Worm (Caenorhabditis elegans) whole organism, mixed stage, embryonic: ENCODE data around the gene oac-40.

ENCODE experiments used
- ceh-39 ChIP-seq: fragments of 150-350 bp; optimal IDR thresholded peaks from 2 replicates; lab custom pipeline; 2014; ENCODE audit warnings: missing biosample characterization, missing genetic modification characterization
- elt-3 ChIP-seq: fragments of 150-350 bp; optimal IDR thresholded peaks from 2 replicates; lab custom pipeline; 2014; ENCODE audit warnings: missing biosample characterization, missing genetic modification characterization
- lsy-2 ChIP-seq: fragments of 150-350 bp; optimal IDR thresholded peaks from 2 replicates; lab custom pipeline; 2014; ENCODE audit warnings: missing biosample characterization, missing genetic modification characterization
- snpc-4 ChIP-seq: fragments of 150-350 bp; optimal IDR thresholded peaks from 2 replicates; lab custom pipeline; 2014; ENCODE audit warnings: missing biosample characterization, missing genetic modification characterization
- unc-39 ChIP-seq: fragments of 150-350 bp; optimal IDR thresholded peaks from 2 replicates; lab custom pipeline; 2014; ENCODE audit warnings: missing biosample characterization, missing genetic modification characterization

DNA sequence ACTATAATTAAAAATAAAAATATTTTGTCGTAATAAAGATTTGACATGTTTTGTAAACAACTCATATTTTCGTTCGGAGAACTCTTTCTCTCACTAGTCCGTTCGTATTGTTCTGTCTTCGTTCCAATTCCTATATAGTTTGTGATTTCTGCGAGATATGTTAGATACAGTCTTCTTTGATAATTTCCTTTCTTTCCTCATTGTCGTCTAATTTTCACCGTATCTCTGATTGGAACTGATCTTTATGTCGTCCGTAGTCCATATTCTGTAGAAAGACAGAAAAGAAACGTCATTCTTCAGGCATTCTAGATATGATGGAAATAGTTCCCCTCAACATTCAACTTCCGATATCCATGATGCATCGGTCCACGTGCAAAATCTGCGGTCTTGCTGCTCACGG, 28.3 kb downstream of the oac-40 start, which contains the start of gene nhr-30:
- no peak for TF ChIP-seq unc-39 (tag; lab: Kevin White, UChicago)
- TF ChIP-seq ceh-39, result no peak
- TF ChIP-seq elt-3 (tag; lab: Kevin White, UChicago), result no peak
- TF ChIP-seq lsy-2 (tag; lab: Kevin White, UChicago), result no peak
- no peak for TF ChIP-seq snpc-4 (tag; lab: Kevin White, UChicago)
